Worm (Caenorhabditis elegans) whole organism, L1 larva: Measurements from ENCODE around the gene ZK892.5.

Experiments
- C34B4.2 ChIP-seq: sonication (generic microtip); optimal IDR thresholded peaks from 2 replicates; lab custom pipeline; 2017; ENCODE audit warnings: mild to moderate bottlenecking, missing genetic modification characterization, missing compliant biosample characterization
- F16B12.6 ChIP-seq: fragments of 150-350 bp; optimal IDR thresholded peaks from 2 replicates; lab custom pipeline; 2014; ENCODE audit warnings: missing biosample characterization, missing genetic modification characterization
- aha-1 ChIP-seq: fragments of 150-350 bp; optimal IDR thresholded peaks from 2 replicates; lab custom pipeline; 2014; ENCODE audit warnings: missing biosample characterization, missing genetic modification characterization
- alr-1 ChIP-seq: fragments of 200-800 bp; sonication (Bioruptor generic); optimal IDR thresholded peaks from 2 replicates; lab custom pipeline; 2018; ENCODE audit warnings: borderline replicate concordance, mild to moderate bottlenecking, missing genetic modification characterization, missing compliant biosample characterization
- aly-2 ChIP-seq: fragments of 150-350 bp; optimal IDR thresholded peaks from 2 replicates; lab custom pipeline; 2014; ENCODE audit warnings: missing biosample characterization, missing genetic modification characterization
- ama-1 ChIP-seq: fragments of 150-350 bp; optimal IDR thresholded peaks from 2 replicates; lab custom pipeline; 2014
- ceh-8 ChIP-seq: fragments of 200-800 bp; sonication (Bioruptor generic); optimal IDR thresholded peaks from 2 replicates; lab custom pipeline; 2018; ENCODE audit warnings: mild to moderate bottlenecking, missing genetic modification characterization, moderate library complexity, missing compliant biosample characterization
- ceh-90 ChIP-seq: sonication (generic microtip); optimal IDR thresholded peaks from 2 replicates; lab custom pipeline; 2016; ENCODE audit warnings: missing genetic modification characterization, missing compliant biosample characterization
- dpl-1 ChIP-seq, 3 experiments: fragments of 150-350 bp in 2 of 3; sonication (generic microtip) in 1 of 3; optimal IDR thresholded peaks; 2 replicates each; lab custom pipeline; 2014 to 2017; ENCODE audit warnings: missing biosample characterization in 3 of 3, missing genetic modification characterization in 3 of 3, missing genetic modification reagents in 3 of 3
- dsc-1 ChIP-seq: sonication (generic microtip); optimal IDR thresholded peaks from 2 replicates; lab custom pipeline; 2016; ENCODE audit warnings: mild to moderate bottlenecking, missing genetic modification characterization, missing compliant biosample characterization
- efl-1 ChIP-seq, 4 experiments: fragments of 150-350 bp; optimal IDR thresholded peaks in 3 of 4; peaks in 1 of 4; 1 replicate in 1 of 4; 2 replicates in 3 of 4; lab custom pipeline; 2014; ENCODE audit warnings: missing biosample characterization in 2 of 4, missing genetic modification characterization in 2 of 4, missing genetic modification reagents in 2 of 4
- egl-13 ChIP-seq: sonication (generic microtip); optimal IDR thresholded peaks from 2 replicates; lab custom pipeline; 2016; ENCODE audit warnings: missing genotype, missing genetic modification reagents, missing genetic modification characterization, missing compliant biosample characterization
- elt-2 ChIP-seq: sonication (generic microtip); optimal IDR thresholded peaks from 2 replicates; lab custom pipeline; 2016; ENCODE audit warnings: missing genetic modification characterization, mild to moderate bottlenecking, inconsistent platforms, missing compliant biosample characterization, missing genetic modification reagents
- elt-3 ChIP-seq, 6 experiments: fragments of 150-350 bp in 1 of 6; sonication (generic microtip); optimal IDR thresholded peaks; 2 replicates each; lab custom pipeline; 2017 to 2018; ENCODE audit warnings: missing biosample characterization in 6 of 6, missing genetic modification characterization in 6 of 6, inconsistent platforms in 1 of 6
- ets-5 ChIP-seq: fragments of 200-800 bp; sonication (Bioruptor generic); IDR thresholded peaks from 2 replicates; pipeline ENCODE4 v1.3.6; 2022; ENCODE audit warnings: missing genetic modification characterization, missing compliant biosample characterization
- fkh-10 ChIP-seq: sonication (generic microtip); optimal IDR thresholded peaks from 2 replicates; lab custom pipeline; 2017; ENCODE audit warnings: missing biosample characterization, missing genetic modification reagents, missing genetic modification characterization
- fkh-8 ChIP-seq: sonication (generic microtip); optimal IDR thresholded peaks from 2 replicates; lab custom pipeline; 2016; ENCODE audit warnings: mild to moderate bottlenecking, missing genetic modification characterization, missing compliant biosample characterization
- grh-1 ChIP-seq: fragments of 200-800 bp; sonication (Bioruptor generic); IDR thresholded peaks from 2 replicates; pipeline ENCODE4 v1.3.6; 2022; ENCODE audit warnings: missing genetic modification reagents, missing genetic modification characterization, missing compliant biosample characterization
- hlh-4 ChIP-seq: sonication (generic microtip); optimal IDR thresholded peaks from 2 replicates; lab custom pipeline; 2016; ENCODE audit warnings: mild to moderate bottlenecking, missing genetic modification characterization, missing compliant biosample characterization
- isw-1 ChIP-seq: fragments of 200-800 bp; sonication (Bioruptor generic); IDR thresholded peaks from 2 replicates; pipeline ENCODE4 v1.3.6; 2022; ENCODE audit warnings: missing genetic modification characterization, missing compliant biosample characterization
- jun-1 ChIP-seq: fragments of 150-350 bp; optimal IDR thresholded peaks from 2 replicates; lab custom pipeline; 2014; ENCODE audit warnings: missing biosample characterization, missing genetic modification reagents, missing genetic modification characterization
- lin-13 ChIP-seq: fragments of 150-350 bp; optimal IDR thresholded peaks from 2 replicates; lab custom pipeline; 2014; ENCODE audit warnings: missing biosample characterization, missing genetic modification reagents, missing genetic modification characterization
- lin-14 ChIP-seq: fragments of 200-800 bp; sonication (Bioruptor generic); optimal IDR thresholded peaks from 2 replicates; lab custom pipeline; 2018; ENCODE audit warnings: mild to moderate bottlenecking, missing genetic modification characterization, moderate library complexity, missing compliant biosample characterization
- lsy-2 ChIP-seq, 2 experiments: fragments of 150-350 bp; optimal IDR thresholded peaks; 2 replicates each; lab custom pipeline; 2014; ENCODE audit warnings: missing biosample characterization in 2 of 2, missing genetic modification characterization in 2 of 2
- mab-9 ChIP-seq: fragments of 200-800 bp; sonication (Bioruptor generic); IDR thresholded peaks from 2 replicates; pipeline ENCODE4 v1.3.6; 2022; ENCODE audit warnings: missing genetic modification reagents, missing genetic modification characterization, missing compliant biosample characterization
- mef-2 ChIP-seq: fragments of 150-350 bp; optimal IDR thresholded peaks from 2 replicates; lab custom pipeline; 2014; ENCODE audit warnings: missing biosample characterization, missing genetic modification characterization
- nhr-12 ChIP-seq: sonication (generic microtip); optimal IDR thresholded peaks from 2 replicates; lab custom pipeline; 2017; ENCODE audit warnings: missing biosample characterization, missing genetic modification characterization
- nhr-19 ChIP-seq: fragments of 200-800 bp; sonication (Bioruptor generic); conservative IDR thresholded peaks from 2 replicates; pipeline ENCODE4 v1.3.6; 2022; ENCODE audit warnings: missing genetic modification characterization, missing compliant biosample characterization
- nhr-20 ChIP-seq: sonication (generic microtip); optimal IDR thresholded peaks from 2 replicates; lab custom pipeline; 2016; ENCODE audit warnings: mild to moderate bottlenecking, missing genetic modification characterization, missing compliant biosample characterization
- nhr-237 ChIP-seq: fragments of 150-350 bp; optimal IDR thresholded peaks from 2 replicates; lab custom pipeline; 2014; ENCODE audit warnings: missing biosample characterization, missing genetic modification characterization
- nhr-28 ChIP-seq: fragments of 150-350 bp; optimal IDR thresholded peaks from 2 replicates; lab custom pipeline; 2014; ENCODE audit warnings: missing biosample characterization, missing genetic modification characterization
- nhr-47 ChIP-seq: sonication (generic microtip); optimal IDR thresholded peaks from 2 replicates; lab custom pipeline; 2016; ENCODE audit warnings: mild to moderate bottlenecking, missing genetic modification characterization, moderate library complexity, missing compliant biosample characterization
- nhr-76 ChIP-seq: sonication (generic microtip); optimal IDR thresholded peaks from 2 replicates; lab custom pipeline; 2017; ENCODE audit warnings: missing biosample characterization, missing genetic modification characterization
- nhr-77 ChIP-seq: fragments of 150-350 bp; optimal IDR thresholded peaks from 2 replicates; lab custom pipeline; 2014; ENCODE audit warnings: missing biosample characterization, missing genetic modification characterization
- nhr-84 ChIP-seq: sonication (generic microtip); optimal IDR thresholded peaks from 2 replicates; lab custom pipeline; 2017; ENCODE audit warnings: missing biosample characterization, missing genetic modification characterization
- nhr-85 ChIP-seq: sonication (generic microtip); peaks from one replicate; lab custom pipeline; 2016; ENCODE audit warnings: missing genetic modification characterization, inconsistent platforms, missing compliant biosample characterization
- nhr-90 ChIP-seq: sonication (generic microtip); optimal IDR thresholded peaks from 2 replicates; lab custom pipeline; 2016; ENCODE audit warnings: mild to moderate bottlenecking, missing genetic modification characterization, missing compliant biosample characterization; ENCODE audit not compliant: poor library complexity
- pag-3 ChIP-seq: sonication (generic microtip); optimal IDR thresholded peaks from 2 replicates; lab custom pipeline; 2017; ENCODE audit warnings: missing genetic modification characterization, mild to moderate bottlenecking, missing compliant biosample characterization, antibody characterized with exemption, borderline replicate concordance; ENCODE audit not compliant: insufficient read depth
- pax-3 ChIP-seq: fragments of 200-800 bp; sonication (Bioruptor generic); optimal IDR thresholded peaks from 2 replicates; lab custom pipeline; 2018; ENCODE audit warnings: mild to moderate bottlenecking, missing genetic modification characterization, moderate library complexity, missing compliant biosample characterization
- rnt-1 ChIP-seq: sonication (generic microtip); optimal IDR thresholded peaks from 2 replicates; lab custom pipeline; 2016; ENCODE audit warnings: mild to moderate bottlenecking, missing genetic modification characterization, moderate library complexity, missing compliant biosample characterization
- skn-1 ChIP-seq: fragments of 150-350 bp; optimal IDR thresholded peaks from 2 replicates; lab custom pipeline; 2014; ENCODE audit warnings: missing biosample characterization, missing genetic modification characterization
- snpc-4 ChIP-seq: fragments of 150-350 bp; optimal IDR thresholded peaks from 2 replicates; lab custom pipeline; 2014; ENCODE audit warnings: missing biosample characterization, missing genetic modification characterization
- sox-4 ChIP-seq: sonication (generic microtip); optimal IDR thresholded peaks from 2 replicates; lab custom pipeline; 2016; ENCODE audit warnings: missing genetic modification characterization, missing compliant biosample characterization
- sup-37 ChIP-seq: fragments of 200-800 bp; sonication (Bioruptor generic); optimal IDR thresholded peaks from 2 replicates; lab custom pipeline; 2018; ENCODE audit warnings: mild to moderate bottlenecking, missing genetic modification characterization, missing compliant biosample characterization
- swsn-7 ChIP-seq: sonication (generic microtip); optimal IDR thresholded peaks from 2 replicates; lab custom pipeline; 2016; ENCODE audit warnings: missing genetic modification characterization, missing compliant biosample characterization
- tbx-2 ChIP-seq: sonication (generic microtip); optimal IDR thresholded peaks from 2 replicates; lab custom pipeline; 2016; ENCODE audit warnings: missing genetic modification characterization, missing compliant biosample characterization
- tlp-1 ChIP-seq: fragments of 150-350 bp; optimal IDR thresholded peaks from 2 replicates; lab custom pipeline; 2014; ENCODE audit warnings: missing biosample characterization, missing genetic modification characterization
- unc-130 ChIP-seq: fragments of 150-350 bp; optimal IDR thresholded peaks from 2 replicates; lab custom pipeline; 2017; ENCODE audit warnings: missing biosample characterization, missing genetic modification characterization, inconsistent platforms
- unc-62 ChIP-seq: fragments of 150-350 bp; optimal IDR thresholded peaks from 2 replicates; lab custom pipeline; 2014; ENCODE audit warnings: missing biosample characterization, missing genetic modification reagents, missing genetic modification characterization
- unc-86 ChIP-seq: sonication (generic microtip); optimal IDR thresholded peaks from 2 replicates; lab custom pipeline; 2016; ENCODE audit warnings: missing genetic modification characterization, missing compliant biosample characterization
- vab-15 ChIP-seq: sonication (generic microtip); optimal IDR thresholded peaks from 2 replicates; lab custom pipeline; 2017; ENCODE audit warnings: missing genotype, mild to moderate bottlenecking, missing genetic modification characterization, missing compliant biosample characterization
- xbp-1 ChIP-seq: sonication (generic microtip); optimal IDR thresholded peaks from 2 replicates; lab custom pipeline; 2016; ENCODE audit warnings: missing genetic modification characterization, missing compliant biosample characterization
- ztf-11 ChIP-seq, 2 experiments: sonication (generic microtip); optimal IDR thresholded peaks; 2 replicates each; lab custom pipeline; 2016 to 2017; ENCODE audit warnings: missing genetic modification characterization in 2 of 2, missing biosample characterization in 1 of 2, missing compliant biosample characterization in 1 of 2
- ztf-4 ChIP-seq: fragments of 150-350 bp; optimal IDR thresholded peaks from 2 replicates; lab custom pipeline; 2014; ENCODE audit warnings: missing biosample characterization, missing genetic modification characterization

ZK892.5 gene

DNA sequence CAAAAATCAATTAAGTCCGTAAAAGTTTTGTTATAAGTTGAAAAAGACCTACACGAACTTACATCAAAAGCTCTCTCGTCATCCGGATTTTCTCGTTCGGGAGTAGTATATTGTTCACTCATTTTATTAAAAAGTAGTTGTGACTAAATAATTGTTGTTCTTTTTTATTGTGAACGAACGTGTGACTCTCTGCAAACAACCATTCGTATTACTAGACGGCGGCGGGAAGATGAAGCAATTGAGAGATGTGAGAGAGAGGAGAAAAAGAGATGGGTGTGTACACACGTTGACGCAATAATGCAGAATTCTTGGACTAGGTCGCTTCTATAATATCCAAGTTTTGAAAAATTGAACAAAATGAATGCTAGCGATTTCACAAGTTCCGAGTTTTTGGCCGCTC is 36.9 kb downstream of the ZK892.5 start, which contains the start of the genes F52H3.11 and bath-38 (continued):
- TF ChIP-seq ama-1 (lab: Kevin White, UChicago) (peak; percentile 5), sox-4 (tag; lab: Kevin White, UChicago) (no peak), nhr-20 (tag; lab: Kevin White, UChicago) (peak; percentile 51), ztf-4 (peak; percentile 30), C34B4.2 (tag; lab: Kevin White, UChicago) (no peak), ets-5 (GFP tag; lab: Robert Waterston, UW) (no peak), ceh-8 (no peak), jun-1 (tag; lab: Kevin White, UChicago) (no peak), F16B12.6 (peak; percentile 81), lin-13 (GFP tag; lab: Kevin White, UChicago) (no peak), efl-1 (optimal IDR thresholded peaks at IDR 0.05; lab: Kevin White, UChicago) (peak; percentile 54 to 56), efl-1 (GFP tag; optimal IDR thresholded peaks at IDR 0.05 in 1 of 2; lab: Kevin White, UChicago) (peak; percentile 54 to 90), ztf-11 (tag; optimal IDR thresholded peaks at IDR 0.05; lab: Kevin White, UChicago) (no peak), elt-3 (tag; optimal IDR thresholded peaks at IDR 0.05; lab: Kevin White, UChicago) (peak in 1 of 6 experiments; percentile 37), unc-130 (tag; lab: Kevin White, UChicago) (peak; percentile 47), ceh-90 (tag; lab: Kevin White, UChicago) (no peak), swsn-7 (tag; lab: Kevin White, UChicago) (peak; percentile 36), pax-3 (tag; lab: Kevin White, UChicago) (no peak), nhr-84 (tag; lab: Kevin White, UChicago) (no peak), unc-62 (no peak), nhr-77 (no peak), elt-2 (tag; lab: Kevin White, UChicago) (no peak), dpl-1 (GFP tag; optimal IDR thresholded peaks at IDR 0.05; lab: Kevin White, UChicago) (peak; percentile 15 to 62 (median 53)), nhr-237 (tag; lab: Kevin White, UChicago) (no peak), mab-9 (GFP tag; lab: Robert Waterston, UW) (no peak), grh-1 (no peak), nhr-90 (tag; lab: Kevin White, UChicago) (no peak), sup-37 (GFP tag; lab: Kevin White, UChicago) (no peak), tlp-1 (no peak), tbx-2 (tag; lab: Kevin White, UChicago) (peak; percentile 39), xbp-1 (tag; lab: Kevin White, UChicago) (peak; percentile 32), skn-1 (tag; lab: Kevin White, UChicago) (peak; percentile 37), alr-1 (tag; lab: Kevin White, UChicago) (no peak), unc-86 (tag; lab: Kevin White, UChicago) (no peak), lin-14 (GFP tag; lab: Kevin White, UChicago) (peak; percentile 64), snpc-4 (tag; lab: Kevin White, UChicago) (no peak), nhr-19 (GFP tag; lab: Robert Waterston, UW) (no peak), egl-13 (tag; lab: Kevin White, UChicago) (no peak), lsy-2 (tag; optimal IDR thresholded peaks at IDR 0.05; lab: Kevin White, UChicago) (peak; percentile 21 to 60), aly-2 (tag; lab: Kevin White, UChicago) (no peak), nhr-12 (tag; lab: Kevin White, UChicago) (no peak), mef-2 (tag; lab: Kevin White, UChicago) (no peak), nhr-28 (tag; lab: Kevin White, UChicago) (no peak), fkh-8 (no peak), dsc-1 (tag; lab: Kevin White, UChicago) (no peak), pag-3 (no peak), fkh-10 (GFP tag; lab: Kevin White, UChicago) (no peak), vab-15 (tag; lab: Kevin White, UChicago) (no peak), nhr-76 (tag; lab: Kevin White, UChicago) (no peak), rnt-1 (tag; lab: Kevin White, UChicago) (peak; percentile 37), aha-1 (no peak), nhr-85 (tag; lab: Kevin White, UChicago) (peak; percentile 69), hlh-4 (no peak), isw-1 (GFP tag; lab: Robert Waterston, UW) (no peak), nhr-47 (tag; lab: Kevin White, UChicago) (peak; percentile 11)
